Fruit fly (Drosophila melanogaster) whole organism, embryonic: ENCODE results near the gene CG6938.

Experiments used
- Blimp-1 ChIP-seq: fragments of 200-800 bp; sonication (Bioruptor generic); optimal IDR thresholded peaks from 3 replicates; lab custom pipeline; 2018; ENCODE audit warnings: missing biosample characterization, missing genetic modification characterization, mild to moderate bottlenecking, moderate library complexity, missing genetic modification reagents
- CG11695 ChIP-seq: fragments of 200-800 bp; sonication (Bioruptor generic); IDR thresholded peaks from 3 replicates; pipeline ENCODE4 v1.3.6; 2022; ENCODE audit warnings: missing biosample characterization, missing genetic modification characterization
- CG11723 ChIP-seq: fragments of 200-800 bp; sonication (Bioruptor generic); optimal IDR thresholded peaks from 2 replicates; lab custom pipeline; 2017; ENCODE audit warnings: missing biosample characterization, mild to moderate bottlenecking, missing genetic modification characterization
- CG13287 ChIP-seq: fragments of 200-800 bp; sonication (Bioruptor generic); IDR thresholded peaks from 2 replicates; pipeline ENCODE4 v1.3.6; 2022; ENCODE audit warnings: missing biosample characterization, missing genetic modification characterization; ENCODE audit not compliant: partially characterized antibody
- CG14667 ChIP-seq: fragments of 200-800 bp; sonication (Bioruptor generic); IDR thresholded peaks from 2 replicates; pipeline ENCODE4 v1.3.6; 2022; ENCODE audit warnings: missing biosample characterization, missing genetic modification characterization
- CG14710 ChIP-seq: fragments of 200-800 bp; sonication (Bioruptor generic); optimal IDR thresholded peaks from 3 replicates; lab custom pipeline; 2019; ENCODE audit warnings: missing biosample characterization, mild to moderate bottlenecking, missing genetic modification characterization, moderate library complexity
- CG16779 ChIP-seq: fragments of 200-800 bp; sonication (Bioruptor generic); IDR thresholded peaks from 2 replicates; pipeline ENCODE4 v1.3.6; 2022; ENCODE audit warnings: missing biosample characterization, missing genetic modification characterization
- CG2116 ChIP-seq: fragments of 200-800 bp; sonication (Bioruptor generic); optimal IDR thresholded peaks from 3 replicates; lab custom pipeline; 2018; ENCODE audit warnings: missing biosample characterization, mild to moderate bottlenecking, missing genetic modification characterization
- CG31441 ChIP-seq: fragments of 200-800 bp; sonication (Bioruptor generic); IDR thresholded peaks from 2 replicates; pipeline ENCODE4 v1.3.6; 2022; ENCODE audit warnings: missing biosample characterization, missing genetic modification characterization
- CG3407 ChIP-seq: fragments of 200-800 bp; sonication (Bioruptor generic); optimal IDR thresholded peaks from 2 replicates; lab custom pipeline; 2018; ENCODE audit warnings: missing biosample characterization, mild to moderate bottlenecking, missing genetic modification characterization
- CG42726 ChIP-seq: fragments of 200-800 bp; sonication (Bioruptor generic); IDR thresholded peaks from 2 replicates; pipeline ENCODE4 v1.3.6; 2022; ENCODE audit warnings: missing biosample characterization, missing genetic modification characterization; ENCODE audit not compliant: partially characterized antibody
- CG5180 ChIP-seq: fragments of 200-800 bp; sonication (Bioruptor generic); optimal IDR thresholded peaks from 3 replicates; lab custom pipeline; 2017; ENCODE audit warnings: missing biosample characterization, missing genetic modification characterization, mild to moderate bottlenecking, moderate library complexity, missing genetic modification reagents
- CG7271 ChIP-seq: fragments of 200-800 bp; sonication (Bioruptor generic); optimal IDR thresholded peaks from 2 replicates; lab custom pipeline; 2018; ENCODE audit warnings: missing biosample characterization, mild to moderate bottlenecking, missing genetic modification characterization, moderate library complexity
- CG8281 ChIP-seq: fragments of 200-800 bp; sonication (Bioruptor generic); optimal IDR thresholded peaks from 2 replicates; lab custom pipeline; 2018; ENCODE audit warnings: missing biosample characterization, mild to moderate bottlenecking, missing genetic modification characterization, moderate library complexity
- CG8290 ChIP-seq, 3 experiments: fragments of 200-800 bp; sonication (Bioruptor generic); optimal IDR thresholded peaks; 2 replicates each; lab custom pipeline; 2016 to 2019; ENCODE audit warnings: missing biosample characterization in 3 of 3, missing genetic modification characterization in 3 of 3, mild to moderate bottlenecking in 2 of 3, moderate library complexity in 1 of 3
- CG8924 ChIP-seq: fragments of 200-800 bp; optimal IDR thresholded peaks from 3 replicates; lab custom pipeline; 2019; ENCODE audit warnings: missing biosample characterization, mild to moderate bottlenecking, missing genetic modification characterization, moderate library complexity
- CG8944 ChIP-seq: fragments of 200-800 bp; sonication (Bioruptor generic); optimal IDR thresholded peaks from 3 replicates; lab custom pipeline; 2016; ENCODE audit warnings: missing biosample characterization, missing genetic modification characterization
- D19A ChIP-seq: fragments of 200-800 bp; optimal IDR thresholded peaks from 3 replicates; lab custom pipeline; 2019; ENCODE audit warnings: missing biosample characterization, mild to moderate bottlenecking, missing genetic modification characterization, moderate library complexity
- Doc3 ChIP-seq: fragments of 200-800 bp; sonication (Bioruptor generic); IDR thresholded peaks from 3 replicates; pipeline ENCODE4 v1.3.6; 2022; ENCODE audit warnings: missing biosample characterization, missing genetic modification characterization; ENCODE audit not compliant: partially characterized antibody
- Eip74EF ChIP-seq, 2 experiments: fragments of 200-800 bp in 1 of 2; fragments of >200 bp in 1 of 2; sonication (Bioruptor generic) in 1 of 2; optimal IDR thresholded peaks; 2 replicates each; lab custom pipeline; 2017 to 2019; ENCODE audit warnings: missing biosample characterization in 2 of 2, missing genetic modification characterization in 2 of 2, mild to moderate bottlenecking in 1 of 2, moderate library complexity in 1 of 2
- Ets65A ChIP-seq: fragments of 200-800 bp; sonication (Bioruptor generic); peaks from one replicate; lab custom pipeline; 2016; ENCODE audit warnings: missing biosample characterization, missing genetic modification characterization
- Hr78 ChIP-seq, 2 experiments: fragments of 200-800 bp in 1 of 2; fragments of >200 bp in 1 of 2; sonication (Bioruptor generic) in 1 of 2; optimal IDR thresholded peaks; 2 replicates each; lab custom pipeline; 2017 to 2019; ENCODE audit warnings: missing biosample characterization in 2 of 2, missing genetic modification characterization in 2 of 2, mild to moderate bottlenecking in 1 of 2, moderate library complexity in 1 of 2
- Meics ChIP-seq: fragments of 200-800 bp; sonication (Bioruptor generic); optimal IDR thresholded peaks from 2 replicates; lab custom pipeline; 2017; ENCODE audit warnings: missing biosample characterization, mild to moderate bottlenecking, missing genetic modification characterization
- Myb ChIP-seq: fragments of 200-800 bp; sonication (Bioruptor generic); optimal IDR thresholded peaks from 2 replicates; lab custom pipeline; 2016; ENCODE audit warnings: missing biosample characterization, missing genetic modification characterization
- Nf-YC ChIP-seq: fragments of 200-800 bp; optimal IDR thresholded peaks from 3 replicates; lab custom pipeline; 2019; ENCODE audit warnings: missing biosample characterization, mild to moderate bottlenecking, missing genetic modification characterization, moderate library complexity
- Six4 ChIP-seq: fragments of 200-800 bp; sonication (Bioruptor generic); optimal IDR thresholded peaks from 2 replicates; lab custom pipeline; 2016; ENCODE audit warnings: missing biosample characterization, missing genetic modification characterization
- ara ChIP-seq: fragments of 200-800 bp; sonication (Bioruptor generic); IDR thresholded peaks from 2 replicates; pipeline ENCODE4 v1.3.6; 2022; ENCODE audit warnings: missing biosample characterization, missing genetic modification characterization
- cg ChIP-seq: fragments of 200-800 bp; sonication (Bioruptor generic); optimal IDR thresholded peaks from 3 replicates; lab custom pipeline; 2019; ENCODE audit warnings: missing biosample characterization, mild to moderate bottlenecking, missing genetic modification characterization, moderate library complexity
- croc ChIP-seq: fragments of 200-800 bp; sonication (Bioruptor generic); conservative IDR thresholded peaks from 3 replicates; pipeline ENCODE4 v1.3.6; 2022; ENCODE audit warnings: missing biosample characterization, missing genetic modification characterization
- dan ChIP-seq: fragments of 200-800 bp; sonication (Bioruptor generic); IDR thresholded peaks from 2 replicates; pipeline ENCODE4 v1.3.6; 2022; ENCODE audit warnings: missing biosample characterization, missing genetic modification characterization
- dpn ChIP-seq, 2 experiments: fragments of 200-800 bp; sonication (Bioruptor generic); optimal IDR thresholded peaks; 3 replicates each; lab custom pipeline; 2016; ENCODE audit warnings: missing biosample characterization in 2 of 2, missing genetic modification characterization in 2 of 2
- esg ChIP-seq: fragments of 200-800 bp; sonication (Bioruptor generic); conservative IDR thresholded peaks from 2 replicates; pipeline ENCODE4 v1.3.6; 2022; ENCODE audit warnings: missing biosample characterization, missing genetic modification characterization
- exex ChIP-seq: fragments of 200-800 bp; sonication (Bioruptor generic); optimal IDR thresholded peaks from 4 replicates; lab custom pipeline; 2018; ENCODE audit warnings: missing biosample characterization, mild to moderate bottlenecking, missing genetic modification characterization, moderate library complexity
- grn ChIP-seq: fragments of 200-800 bp; sonication (Bioruptor generic); optimal IDR thresholded peaks from 3 replicates; lab custom pipeline; 2017; ENCODE audit warnings: missing biosample characterization, missing genetic modification characterization
- hbn ChIP-seq: fragments of 200-800 bp; sonication (Bioruptor generic); IDR thresholded peaks from 2 replicates; pipeline ENCODE4 v1.3.6; 2022; ENCODE audit warnings: missing biosample characterization, missing genetic modification characterization; ENCODE audit not compliant: partially characterized antibody
- hth ChIP-seq: fragments of >200 bp; optimal IDR thresholded peaks from 2 replicates; lab custom pipeline; 2017; ENCODE audit warnings: inconsistent platforms
- nom ChIP-seq: fragments of 200-800 bp; sonication (Bioruptor generic); optimal IDR thresholded peaks from 2 replicates; lab custom pipeline; 2017; ENCODE audit warnings: missing biosample characterization, missing genetic modification characterization, mild to moderate bottlenecking, moderate library complexity, missing genetic modification reagents
- pfk ChIP-seq: fragments of 200-800 bp; sonication (Bioruptor generic); optimal IDR thresholded peaks from 2 replicates; lab custom pipeline; 2018; ENCODE audit warnings: missing biosample characterization, mild to moderate bottlenecking, missing genetic modification characterization, moderate library complexity
- phol ChIP-seq: fragments of 200-800 bp; sonication (Bioruptor generic); optimal IDR thresholded peaks from 3 replicates; lab custom pipeline; 2018; ENCODE audit warnings: missing biosample characterization, mild to moderate bottlenecking, missing genetic modification characterization, moderate library complexity
- ro ChIP-seq: fragments of 200-800 bp; sonication (Bioruptor generic); IDR thresholded peaks from 2 replicates; pipeline ENCODE4 v1.3.6; 2022; ENCODE audit warnings: missing biosample characterization, missing genetic modification characterization
- row ChIP-seq: fragments of 200-800 bp; sonication (Bioruptor generic); IDR thresholded peaks from 3 replicates; pipeline ENCODE4 v1.3.6; 2022; ENCODE audit warnings: missing biosample characterization, missing genetic modification characterization
- schlank ChIP-seq: fragments of 200-800 bp; sonication (Bioruptor generic); optimal IDR thresholded peaks from 2 replicates; lab custom pipeline; 2018; ENCODE audit warnings: missing biosample characterization, mild to moderate bottlenecking, missing genetic modification characterization
- sim ChIP-seq: fragments of 200-800 bp; sonication (Bioruptor generic); IDR thresholded peaks from 2 replicates; pipeline ENCODE4 v1.3.6; 2022; ENCODE audit warnings: missing biosample characterization, missing genetic modification characterization
- so ChIP-seq: fragments of 200-800 bp; sonication (Bioruptor generic); IDR thresholded peaks from 3 replicates; pipeline ENCODE4 v1.3.6; 2022; ENCODE audit warnings: missing biosample characterization, missing genetic modification characterization
- stc ChIP-seq: fragments of 200-800 bp; sonication (Bioruptor generic); IDR thresholded peaks from 2 replicates; pipeline ENCODE4 v1.3.6; 2022; ENCODE audit warnings: missing biosample characterization, missing genetic modification characterization
- tna ChIP-seq: fragments of 200-800 bp; sonication (Bioruptor generic); IDR thresholded peaks from 2 replicates; pipeline ENCODE4 v1.3.6; 2022; ENCODE audit warnings: missing biosample characterization, missing genetic modification characterization; ENCODE audit not compliant: partially characterized antibody
- usp ChIP-seq: fragments of >200 bp; optimal IDR thresholded peaks from 2 replicates; lab custom pipeline; 2017; ENCODE audit warnings: missing biosample characterization, missing genetic modification characterization
- vvl ChIP-seq: fragments of 200-800 bp; sonication (Bioruptor generic); IDR thresholded peaks from 2 replicates; pipeline ENCODE4 v1.3.6; 2022; ENCODE audit warnings: missing biosample characterization, missing genetic modification characterization

The CG6938 gene

dm6 chr3L:12027929-12028328 is 43.2 kb downstream of the CG6938 start:
- no peak for TF ChIP-seq CG13287
- no peak for TF ChIP-seq CG8944 (GFP tag; lab: Kevin White, UChicago)
- no peak for TF ChIP-seq pfk (GFP tag; lab: Kevin White, UChicago)
- no peak for TF ChIP-seq CG11723 (GFP tag; lab: Kevin White, UChicago)
- TF ChIP-seq Eip74EF (GFP tag; optimal IDR thresholded peaks at IDR 0.05; lab: Kevin White, UChicago) = no peak
- TF ChIP-seq esg (GFP tag; lab: Robert Waterston, UW) = no peak
- TF ChIP-seq usp = no peak
- TF ChIP-seq CG14667 (GFP tag; lab: Robert Waterston, UW) = no peak
- no peak for TF ChIP-seq tna
- TF ChIP-seq croc = no peak
- no peak for TF ChIP-seq so (GFP tag; lab: Robert Waterston, UW)
- no peak for TF ChIP-seq CG16779 (GFP tag; lab: Robert Waterston, UW)
- TF ChIP-seq Nf-YC = no peak
- TF ChIP-seq cg (GFP tag; lab: Kevin White, UChicago) = no peak
- TF ChIP-seq hbn (GFP tag; lab: Robert Waterston, UW) = no peak
- no peak for TF ChIP-seq CG8290 (GFP tag; optimal IDR thresholded peaks at IDR 0.05; lab: Kevin White, UChicago)
- no peak for TF ChIP-seq CG8290 (tag; optimal IDR thresholded peaks at IDR 0.05; lab: Kevin White, UChicago)
- no peak for TF ChIP-seq CG14710 (tag; lab: Kevin White, UChicago)
- TF ChIP-seq exex (tag; lab: Kevin White, UChicago) = no peak
- TF ChIP-seq, all 482 proteins: peak for 0

- TF ChIP-seq CG42726 (GFP tag; lab: Robert Waterston, UW) = 0 out of 2 replicates have a peak, but pooled peaks have one; percentile 23
- no peak for TF ChIP-seq CG3407 (GFP tag; lab: Kevin White, UChicago)
- TF ChIP-seq CG31441 = no peak
- TF ChIP-seq CG2116 (GFP tag; lab: Kevin White, UChicago) = no peak
- TF ChIP-seq Ets65A (GFP tag; lab: Kevin White, UChicago) = peak; percentile 71
- no peak for TF ChIP-seq Hr78 (GFP tag; optimal IDR thresholded peaks at IDR 0.05; lab: Kevin White, UChicago)
- TF ChIP-seq nom = peak; percentile 11
- no peak for TF ChIP-seq dan
- TF ChIP-seq, all 482 proteins: peak for 3
Measured at dm6 chr3L:12028534-12029029, 43.9 kb downstream of the CG6938 start.

- TF ChIP-seq CG5180 (no peak), Six4 (GFP tag; lab: Kevin White, UChicago) (no peak), stc (no peak), CG8924 (no peak), D19A (tag; lab: Kevin White, UChicago) (peak; percentile 19), ara (GFP tag; lab: Robert Waterston, UW) (0 out of 2 replicates have a peak, but pooled peaks have one; percentile 6), Doc3 (GFP tag; lab: Robert Waterston, UW) (no peak), CG8281 (no peak), CG11723 (GFP tag; lab: Kevin White, UChicago) (no peak), croc (no peak), hth (lab: Kevin White, UChicago) (no peak), Meics (GFP tag; lab: Kevin White, UChicago) (no peak), vvl (GFP tag; lab: Robert Waterston, UW) (no peak), CG11695 (GFP tag; lab: Robert Waterston, UW) (0 out of 3 replicates have a peak, but pooled peaks have one; percentile 32), sim (GFP tag; lab: Robert Waterston, UW) (no peak), row (GFP tag; lab: Robert Waterston, UW) (peak; percentile 37; the same call in 1 of the 3 replicates), dpn (GFP tag; optimal IDR thresholded peaks at IDR 0.05; lab: Kevin White, UChicago) (no peak), schlank (no peak), Myb (GFP tag; lab: Kevin White, UChicago) (no peak), phol (tag; lab: Kevin White, UChicago) (peak; percentile 32), Blimp-1 (GFP tag; lab: Kevin White, UChicago) (peak; percentile 44), ro (no peak), CG7271 (tag; lab: Kevin White, UChicago) (no peak), grn (GFP tag; lab: Kevin White, UChicago) (no peak)
Measured at dm6 chr3L:12030521-12030920, 45.8 kb downstream of the CG6938 start.
